Worm (Caenorhabditis elegans) whole organism, late embryonic: ENCODE results near the gene cyp-33C1.

Experiments
- F13H6.1 ChIP-seq: sonication (generic microtip); optimal IDR thresholded peaks from 2 replicates; lab custom pipeline; 2016; ENCODE audit warnings: missing genetic modification characterization, missing compliant biosample characterization
- K02D7.2 ChIP-seq: sonication (generic microtip); optimal IDR thresholded peaks from 2 replicates; lab custom pipeline; 2017; ENCODE audit warnings: mild to moderate bottlenecking, missing genetic modification characterization, missing compliant biosample characterization
- T23F11.4 ChIP-seq: fragments of 200-800 bp; sonication (Bioruptor generic); optimal IDR thresholded peaks from 2 replicates; lab custom pipeline; 2018; ENCODE audit warnings: mild to moderate bottlenecking, missing genetic modification characterization, missing compliant biosample characterization
- ama-1 ChIP-seq: fragments of 150-350 bp; optimal IDR thresholded peaks from 2 replicates; lab custom pipeline; 2014
- ceh-18 ChIP-seq: sonication (generic microtip); optimal IDR thresholded peaks from 2 replicates; lab custom pipeline; 2016; ENCODE audit warnings: missing genetic modification characterization, missing compliant biosample characterization
- ceh-2 ChIP-seq: sonication (generic microtip); optimal IDR thresholded peaks from 2 replicates; lab custom pipeline; 2016; ENCODE audit warnings: missing genotype, missing genetic modification characterization, missing compliant biosample characterization
- ceh-30 ChIP-seq: fragments of 150-350 bp; optimal IDR thresholded peaks from 2 replicates; lab custom pipeline; 2014; ENCODE audit warnings: missing biosample characterization, missing genetic modification characterization
- ceh-31 ChIP-seq: sonication (generic microtip); optimal IDR thresholded peaks from 2 replicates; lab custom pipeline; 2016; ENCODE audit warnings: missing genetic modification characterization, missing compliant biosample characterization
- ceh-45 ChIP-seq: fragments of 200-800 bp; sonication (Bioruptor generic); IDR thresholded peaks from 2 replicates; pipeline ENCODE4 v1.3.6; 2022; ENCODE audit warnings: missing genetic modification reagents, missing genetic modification characterization, missing compliant biosample characterization
- ceh-6 ChIP-seq: fragments of 200-800 bp; sonication (Bioruptor generic); optimal IDR thresholded peaks from 2 replicates; lab custom pipeline; 2018; ENCODE audit warnings: mild to moderate bottlenecking, missing genetic modification characterization, missing compliant biosample characterization
- che-1 ChIP-seq: sonication (generic microtip); optimal IDR thresholded peaks from 2 replicates; lab custom pipeline; 2016; ENCODE audit warnings: mild to moderate bottlenecking, missing genetic modification characterization, missing compliant biosample characterization
- elt-2 ChIP-seq: sonication (generic microtip); optimal IDR thresholded peaks from 2 replicates; lab custom pipeline; 2016; ENCODE audit warnings: missing genetic modification reagents, missing genetic modification characterization, missing compliant biosample characterization
- eyg-1 ChIP-seq: sonication (generic microtip); optimal IDR thresholded peaks from 2 replicates; lab custom pipeline; 2016; ENCODE audit warnings: missing genotype, missing genetic modification characterization, missing compliant biosample characterization
- fkh-6 ChIP-seq: sonication (generic microtip); optimal IDR thresholded peaks from 2 replicates; lab custom pipeline; 2016; ENCODE audit warnings: missing genetic modification characterization, missing compliant biosample characterization
- hlh-13 ChIP-seq: fragments of 200-800 bp; sonication (Bioruptor generic); optimal IDR thresholded peaks from 2 replicates; lab custom pipeline; 2018; ENCODE audit warnings: mild to moderate bottlenecking, missing genetic modification characterization, missing compliant biosample characterization
- hlh-15 ChIP-seq: sonication (generic microtip); optimal IDR thresholded peaks from 2 replicates; lab custom pipeline; 2016; ENCODE audit warnings: missing genetic modification characterization, missing compliant biosample characterization
- hlh-30 ChIP-seq: sonication (generic microtip); optimal IDR thresholded peaks from 2 replicates; lab custom pipeline; 2017; ENCODE audit warnings: antibody characterized with exemption, missing genetic modification characterization, missing compliant biosample characterization; ENCODE audit not compliant: insufficient read depth
- hlh-6 ChIP-seq: sonication (generic microtip); optimal IDR thresholded peaks from 2 replicates; lab custom pipeline; 2016; ENCODE audit warnings: missing genotype, missing genetic modification characterization, missing compliant biosample characterization
- hlh-8 ChIP-seq: sonication (generic microtip); optimal IDR thresholded peaks from 2 replicates; lab custom pipeline; 2016; ENCODE audit warnings: missing genotype, missing genetic modification characterization, missing compliant biosample characterization
- mec-3 ChIP-seq: sonication (generic microtip); optimal IDR thresholded peaks from 2 replicates; lab custom pipeline; 2016; ENCODE audit warnings: borderline replicate concordance, missing genetic modification characterization, missing compliant biosample characterization
- nfya-1 ChIP-seq: sonication (generic microtip); optimal IDR thresholded peaks from 2 replicates; lab custom pipeline; 2017; ENCODE audit warnings: missing genetic modification characterization, mild to moderate bottlenecking, missing compliant biosample characterization, antibody characterized with exemption, moderate library complexity
- nhr-232 ChIP-seq: sonication (generic microtip); optimal IDR thresholded peaks from 2 replicates; lab custom pipeline; 2016; ENCODE audit warnings: missing genetic modification characterization, missing compliant biosample characterization
- npax-4 ChIP-seq: sonication (generic microtip); optimal IDR thresholded peaks from 2 replicates; lab custom pipeline; 2016; ENCODE audit warnings: missing genetic modification characterization, missing compliant biosample characterization
- pax-1 ChIP-seq: fragments of 150-350 bp; optimal IDR thresholded peaks from 2 replicates; lab custom pipeline; 2014; ENCODE audit warnings: missing biosample characterization, missing genetic modification characterization
- pha-4 ChIP-seq: fragments of 150-350 bp; optimal IDR thresholded peaks from 2 replicates; lab custom pipeline; 2018; ENCODE audit warnings: missing biosample characterization, missing genetic modification reagents, missing genetic modification characterization
- pros-1 ChIP-seq: fragments of 150-350 bp; optimal IDR thresholded peaks from 2 replicates; lab custom pipeline; 2014; ENCODE audit warnings: missing biosample characterization, missing genetic modification reagents, missing genetic modification characterization
- ref-2 ChIP-seq: sonication (generic microtip); optimal IDR thresholded peaks from 2 replicates; lab custom pipeline; 2016; ENCODE audit warnings: missing genetic modification characterization, missing compliant biosample characterization
- rnt-1 ChIP-seq: sonication (generic microtip); optimal IDR thresholded peaks from 2 replicates; lab custom pipeline; 2016; ENCODE audit warnings: missing genetic modification characterization, missing compliant biosample characterization
- sox-2 ChIP-seq: fragments of 200-800 bp; sonication (Bioruptor generic); IDR thresholded peaks from 2 replicates; pipeline ENCODE4 v1.3.6; 2022; ENCODE audit warnings: missing genetic modification reagents, missing genetic modification characterization, missing compliant biosample characterization
- syd-9 ChIP-seq: sonication (generic microtip); optimal IDR thresholded peaks from 2 replicates; lab custom pipeline; 2016; ENCODE audit warnings: mild to moderate bottlenecking, missing genetic modification characterization, moderate library complexity, missing compliant biosample characterization
- unc-3 ChIP-seq, 2 experiments: fragments of 200-800 bp in 1 of 2; sonication (Bioruptor generic) in 1 of 2; sonication (generic microtip) in 1 of 2; conservative IDR thresholded peaks in 1 of 2; optimal IDR thresholded peaks in 1 of 2; 2 replicates each; pipeline versions ENCODE4 v1.3.6 to Lab custom; 2016 to 2022; ENCODE audit warnings: missing compliant biosample characterization in 2 of 2, missing genetic modification characterization in 2 of 2, missing genetic modification reagents in 1 of 2
- unc-42 ChIP-seq: sonication (generic microtip); optimal IDR thresholded peaks from 2 replicates; lab custom pipeline; 2016; ENCODE audit warnings: missing genotype, missing genetic modification characterization, missing compliant biosample characterization
- unc-86 ChIP-seq: sonication (generic microtip); optimal IDR thresholded peaks from 2 replicates; lab custom pipeline; 2016; ENCODE audit warnings: missing genetic modification characterization, missing compliant biosample characterization

The cyp-33C1 gene

DNA sequence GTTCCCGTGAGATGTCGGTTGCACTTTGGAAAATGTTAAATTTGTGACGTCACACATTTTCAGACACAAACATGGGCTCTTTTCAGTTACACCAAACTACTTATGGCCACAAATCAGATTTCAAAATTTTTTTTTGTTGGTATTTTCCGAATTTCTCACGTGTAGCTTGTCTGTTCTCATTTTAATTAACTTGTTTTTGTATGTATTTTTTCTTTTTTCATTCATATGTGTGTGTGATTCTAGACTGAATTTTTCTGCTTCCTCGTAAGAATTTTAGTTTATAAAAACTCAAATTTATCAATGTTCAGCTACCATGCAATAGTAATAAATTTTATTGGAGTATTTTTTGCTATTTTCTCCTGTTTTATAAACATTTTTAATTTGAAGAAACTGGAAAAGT, 22.5 kb upstream of the cyp-33C1 start, which contains the start of gene srbc-22:
Gene srbc-22 (plus strand): TSS at position 301 of the 400 bp plus-strand sequence.
- no peak for TF ChIP-seq unc-3 (GFP tag; conservative IDR thresholded peaks at IDR 0.05; lab: Robert Waterston, UW)
- no peak for TF ChIP-seq unc-3 (tag; optimal IDR thresholded peaks at IDR 0.05; lab: Kevin White, UChicago)

DNA sequence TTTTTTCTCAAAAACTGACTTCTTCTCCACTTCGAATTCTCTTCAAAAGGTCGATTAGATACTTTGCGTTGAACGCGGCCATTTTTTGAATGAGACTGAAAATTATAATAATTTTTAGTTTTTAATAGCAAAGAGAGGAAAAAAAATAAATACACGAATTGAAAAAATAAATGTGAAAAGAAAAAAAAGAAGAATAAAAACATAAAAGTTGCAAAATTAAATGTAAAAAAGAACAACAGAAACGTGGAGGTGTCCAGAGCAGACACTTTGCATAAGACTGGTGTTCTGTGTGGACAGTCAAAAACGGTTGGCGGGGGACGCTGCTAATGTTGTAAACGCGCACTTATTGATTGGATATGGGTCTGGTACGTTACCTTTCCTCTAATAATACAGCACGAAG, 20.0 kb upstream of the cyp-33C1 start, which contains the start of gene C45H4.14:
Gene C45H4.14 (minus strand): TSS at position 101 of the 400 bp plus-strand sequence.
- TF ChIP-seq elt-2 (tag; lab: Kevin White, UChicago) (no peak), npax-4 (no peak), ceh-31 (tag; lab: Kevin White, UChicago) (no peak), ceh-6 (GFP tag; lab: Kevin White, UChicago) (no peak), nhr-232 (tag; lab: Kevin White, UChicago) (no peak), pha-4 (tag; lab: Kevin White, UChicago) (no peak), che-1 (tag; lab: Kevin White, UChicago) (no peak), ama-1 (lab: Kevin White, UChicago) (no peak), pax-1 (tag; lab: Kevin White, UChicago) (no peak), pros-1 (tag; lab: Kevin White, UChicago) (no peak), mec-3 (tag; lab: Kevin White, UChicago) (no peak), unc-42 (tag; lab: Kevin White, UChicago) (no peak), ref-2 (no peak), F13H6.1 (tag; lab: Kevin White, UChicago) (no peak)
- TF ChIP-seq, all 69 proteins: peak for 0

DNA sequence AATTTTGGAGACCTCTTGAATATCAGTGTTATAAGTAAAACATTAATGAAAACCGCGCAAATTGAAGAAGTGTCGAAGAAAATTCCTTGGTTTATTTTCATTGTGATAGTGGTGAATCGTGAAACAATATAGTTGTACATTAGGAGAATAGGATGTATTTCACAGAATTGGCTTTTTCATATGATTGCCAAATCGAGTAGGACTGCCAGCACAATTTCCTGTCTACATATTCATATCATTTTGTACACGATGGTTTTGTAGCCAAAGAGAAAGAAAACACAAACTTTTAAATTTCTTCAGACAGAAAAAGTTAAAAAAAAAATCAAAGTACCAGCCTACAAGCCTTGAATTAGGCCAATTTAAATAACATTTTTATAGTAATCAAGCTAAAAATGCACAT, 15.6 kb upstream of the cyp-33C1 start, which contains the start of gene str-255:
Gene str-255 (minus strand): TSS at position 101 of the 400 bp plus-strand sequence.
- TF ChIP-seq T23F11.4 (GFP tag; lab: Kevin White, UChicago), result no peak
- TF ChIP-seq sox-2 (GFP tag; lab: Robert Waterston, UW), result no peak
- no peak for TF ChIP-seq hlh-8
- no peak for TF ChIP-seq K02D7.2 (tag; lab: Kevin White, UChicago)
- no peak for TF ChIP-seq nfya-1
- TF ChIP-seq unc-3 (GFP tag; conservative IDR thresholded peaks at IDR 0.05; lab: Robert Waterston, UW), result no peak
- no peak for TF ChIP-seq unc-3 (tag; optimal IDR thresholded peaks at IDR 0.05; lab: Kevin White, UChicago)
- no peak for TF ChIP-seq rnt-1 (tag; lab: Kevin White, UChicago)
- no peak for TF ChIP-seq hlh-6 (tag; lab: Kevin White, UChicago)
- TF ChIP-seq hlh-15 (tag; lab: Kevin White, UChicago), result no peak
- no peak for TF ChIP-seq pax-1 (tag; lab: Kevin White, UChicago)
- no peak for TF ChIP-seq unc-42 (tag; lab: Kevin White, UChicago)
- TF ChIP-seq pros-1 (tag; lab: Kevin White, UChicago), result no peak

DNA sequence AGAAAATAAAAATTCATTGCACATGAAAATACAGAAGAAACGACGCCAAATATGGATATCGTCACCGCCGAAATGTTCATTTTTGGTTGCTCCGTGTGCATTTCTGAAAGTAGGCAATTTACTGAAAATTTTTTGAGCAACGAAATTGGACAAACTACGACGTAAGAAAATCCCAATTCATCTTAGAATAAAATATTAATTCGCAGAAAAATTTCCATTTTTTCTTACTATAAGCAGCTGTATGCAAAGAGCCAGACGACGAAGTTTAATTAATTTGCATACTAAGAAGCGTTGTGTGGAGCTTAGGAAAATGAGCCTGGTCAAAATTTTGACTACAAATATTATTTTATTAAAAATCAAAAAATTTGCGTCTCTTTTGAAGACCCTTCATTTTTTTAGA, 12.6 kb upstream of the cyp-33C1 start, which contains the start of gene srbc-19:
Gene srbc-19 (minus strand): TSS at position 101 of the 400 bp plus-strand sequence.
- no peak for TF ChIP-seq syd-9
- no peak for TF ChIP-seq eyg-1 (tag; lab: Kevin White, UChicago)
- TF ChIP-seq unc-86 (tag; lab: Kevin White, UChicago), result no peak
- no peak for TF ChIP-seq hlh-15 (tag; lab: Kevin White, UChicago)
- TF ChIP-seq hlh-8, result no peak
- no peak for TF ChIP-seq ceh-2 (tag; lab: Kevin White, UChicago)
- TF ChIP-seq hlh-30, result no peak
- TF ChIP-seq unc-42 (tag; lab: Kevin White, UChicago), result no peak
- no peak for TF ChIP-seq ceh-6 (GFP tag; lab: Kevin White, UChicago)
- TF ChIP-seq ceh-45 (GFP tag; lab: Robert Waterston, UW), result no peak
- no peak for TF ChIP-seq hlh-13 (GFP tag; lab: Kevin White, UChicago)
- TF ChIP-seq fkh-6 (tag; lab: Kevin White, UChicago), result no peak
- TF ChIP-seq ceh-18 (tag; lab: Kevin White, UChicago), result no peak

DNA sequence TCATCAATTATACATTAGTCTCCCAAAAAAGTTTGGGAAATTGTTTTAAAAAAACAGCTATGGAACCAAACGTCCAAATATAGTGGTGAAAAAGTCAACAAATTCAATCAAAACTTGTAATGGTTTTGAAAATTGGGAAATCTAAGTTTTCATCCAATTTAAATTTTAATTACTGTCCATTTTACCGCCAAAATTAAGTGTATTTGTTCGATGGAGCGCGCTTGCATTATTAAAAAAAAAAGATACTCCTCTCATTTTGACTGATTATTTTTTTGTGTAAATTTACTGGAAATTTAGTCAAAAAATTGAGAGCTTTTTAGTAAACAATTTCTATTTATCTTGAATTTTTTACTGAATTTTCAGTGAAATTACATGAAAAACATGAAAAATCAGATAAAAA, 4.8 kb upstream of the cyp-33C1 start:
- no peak for TF ChIP-seq ceh-30 (tag; lab: Kevin White, UChicago)
